Fruit fly (Drosophila melanogaster): Measurements from ENCODE around the gene b.

b gene

DNA sequence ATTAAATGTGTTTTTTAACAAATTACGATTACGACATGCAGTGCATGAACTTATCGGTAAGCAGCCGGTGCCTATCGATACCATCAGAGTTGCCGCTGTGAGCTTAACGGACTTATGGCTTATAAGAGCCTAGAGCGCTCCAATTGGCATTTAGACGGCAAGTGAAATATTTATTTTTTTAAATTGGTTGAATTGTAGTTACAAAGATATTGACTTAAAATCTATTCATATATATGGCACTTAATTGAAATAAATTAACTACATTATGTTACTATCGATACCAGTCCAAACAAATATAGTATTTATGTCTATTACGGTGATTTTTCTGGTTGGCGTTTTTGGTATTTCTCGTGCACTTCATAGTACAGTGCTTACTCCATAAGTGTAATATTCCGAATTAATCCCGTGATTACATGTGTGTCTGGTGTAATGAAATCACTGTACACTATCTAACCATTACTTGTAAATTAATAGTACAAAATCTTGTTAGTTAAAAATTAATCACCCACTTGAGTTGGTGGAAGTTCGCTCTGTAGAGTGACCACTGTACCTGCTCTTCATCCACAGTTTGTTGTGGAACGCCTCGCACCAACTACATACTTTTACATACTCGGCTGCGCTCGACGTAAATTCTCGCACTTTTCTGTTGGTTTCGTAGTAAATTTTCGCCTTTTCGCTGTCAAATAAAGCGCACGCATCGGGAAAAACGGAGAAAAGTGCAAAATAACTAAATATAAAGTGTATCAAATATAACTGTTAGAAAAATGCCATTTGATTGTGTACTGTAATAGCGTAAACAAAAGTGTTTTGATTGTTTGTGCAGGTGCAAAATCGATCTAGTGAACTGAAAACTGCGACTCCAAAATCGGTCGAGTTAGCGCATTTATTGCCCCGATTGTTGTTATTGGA is 14.2 kb downstream of the b start, which contains the start of the genes mRpS23 and CenG1A (continued):
- TF ChIP-seq Camta (GFP tag; optimal IDR thresholded peaks at IDR 0.05): peak; percentile 99
- peak; percentile 100 for TF ChIP-seq Max (GFP tag; optimal IDR thresholded peaks at IDR 0.05)
- TF ChIP-seq Bgb (GFP tag; IDR thresholded peaks at IDR 0.05; ENCODE audit: partially characterized antibody): peak; percentile 70
- TF ChIP-seq CG17829 (tag; optimal IDR thresholded peaks at IDR 0.05): peak; percentile 100
- peak; percentile 99 for TF ChIP-seq CG11504 (tag; optimal IDR thresholded peaks at IDR 0.05)
- TF ChIP-seq Doc3 (GFP tag; IDR thresholded peaks at IDR 0.05; ENCODE audit: partially characterized antibody): peak; percentile 84
- peak; percentile 100 for TF ChIP-seq CG12744 (GFP tag; optimal IDR thresholded peaks at IDR 0.05)
- TF ChIP-seq CG8089 (GFP tag; optimal IDR thresholded peaks at IDR 0.05): peak; percentile 100
- peak in 1 of 2 experiments; percentile 62 for TF ChIP-seq eve (GFP tag; optimal IDR thresholded peaks at IDR 0.05)
- peak; percentile 99 for TF ChIP-seq CG2202 (tag; optimal IDR thresholded peaks at IDR 0.05)
- peak; percentile 100 for TF ChIP-seq sens (GFP tag)
- TF ChIP-seq grau (tag; optimal IDR thresholded peaks at IDR 0.05): peak; percentile 100
- TF ChIP-seq CG6254 (GFP tag; optimal IDR thresholded peaks at IDR 0.05): peak; percentile 98
- TF ChIP-seq Kr (GFP tag; optimal IDR thresholded peaks at IDR 0.05): peak; percentile 94
- TF ChIP-seq toy (GFP tag; IDR thresholded peaks at IDR 0.05): peak; percentile 99
- peak; percentile 100 for TF ChIP-seq CG12391 (tag; optimal IDR thresholded peaks at IDR 0.05)
- TF ChIP-seq Dfd (GFP tag; optimal IDR thresholded peaks at IDR 0.05): no peak
- peak; percentile 86 for TF ChIP-seq HLHmδ (GFP tag; optimal IDR thresholded peaks at IDR 0.05)
- TF ChIP-seq CG17802 (tag; optimal IDR thresholded peaks at IDR 0.05): peak; percentile 95
- TF ChIP-seq CG13894 (tag; optimal IDR thresholded peaks at IDR 0.05): peak; percentile 99
- TF ChIP-seq da (GFP tag; optimal IDR thresholded peaks at IDR 0.05): peak; percentile 99
- TF ChIP-seq CG4360 (GFP tag; IDR thresholded peaks at IDR 0.05): peak; percentile 95
- TF ChIP-seq CG10462 (GFP tag; optimal IDR thresholded peaks at IDR 0.05): peak; percentile 99
- TF ChIP-seq Mes4 (GFP tag; optimal IDR thresholded peaks at IDR 0.05): peak; percentile 100
- peak; percentile 100 for TF ChIP-seq CG2120 (GFP tag; optimal IDR thresholded peaks at IDR 0.05)
- TF ChIP-seq NK7.1 (GFP tag; optimal IDR thresholded peaks at IDR 0.05): peak; percentile 99
- peak; percentile 99 for TF ChIP-seq CG34376 (GFP tag; optimal IDR thresholded peaks at IDR 0.05)
- TF ChIP-seq cas (GFP tag; IDR thresholded peaks at IDR 0.05): peak; percentile 100
- TF ChIP-seq CG17612 (GFP tag; IDR thresholded peaks at IDR 0.05): peak; percentile 99
- peak; percentile 99 for TF ChIP-seq CG4820 (GFP tag; optimal IDR thresholded peaks at IDR 0.05)
- TF ChIP-seq kah (GFP tag; optimal IDR thresholded peaks at IDR 0.05): peak; percentile 99
- peak; percentile 81 for TF ChIP-seq pfk (GFP tag; optimal IDR thresholded peaks at IDR 0.05)
- peak; percentile 92 for TF ChIP-seq Nf-YB (GFP tag; optimal IDR thresholded peaks at IDR 0.05)
- TF ChIP-seq CG12942 (GFP tag; optimal IDR thresholded peaks at IDR 0.05): peak; percentile 100
- peak; percentile 100 for TF ChIP-seq CG13624 (GFP tag; optimal IDR thresholded peaks at IDR 0.05)
- peak; percentile 100 for TF ChIP-seq CG7839 (tag; optimal IDR thresholded peaks at IDR 0.05)
- TF ChIP-seq CG12219 (GFP tag; optimal IDR thresholded peaks at IDR 0.05): peak; percentile 100
- TF ChIP-seq H15 (GFP tag; IDR thresholded peaks at IDR 0.05): peak; percentile 100
- peak; percentile 99 for TF ChIP-seq CkIIα-i1 (GFP tag; IDR thresholded peaks at IDR 0.05)
- TF ChIP-seq dpn (GFP tag; optimal IDR thresholded peaks at IDR 0.05): peak; percentile 100
- peak; percentile 100 for TF ChIP-seq Hsf (GFP tag; optimal IDR thresholded peaks at IDR 0.05)
- peak in 1 of 2 experiments; percentile 100 for TF ChIP-seq Eip74EF (GFP tag; optimal IDR thresholded peaks at IDR 0.05)
- TF ChIP-seq CG13296 (GFP tag; optimal IDR thresholded peaks at IDR 0.05): peak; percentile 100
- peak; percentile 92 for TF ChIP-seq CG30020 (tag; optimal IDR thresholded peaks at IDR 0.05)
- peak; percentile 82 for TF ChIP-seq CTCF (GFP tag; optimal IDR thresholded peaks at IDR 0.05)
- TF ChIP-seq CG6683 (GFP tag; optimal IDR thresholded peaks at IDR 0.05): peak; percentile 98
- peak; percentile 100 for TF ChIP-seq CG8944 (GFP tag; optimal IDR thresholded peaks at IDR 0.05)
- peak; percentile 83 for TF ChIP-seq hb (GFP tag; IDR thresholded peaks at IDR 0.05; ENCODE audit: partially characterized antibody)
- TF ChIP-seq CG7556 (GFP tag; optimal IDR thresholded peaks at IDR 0.05): peak; percentile 99

All from whole organism, embryonic.